Fruit fly (Drosophila melanogaster): ENCODE data around the gene CG4318.

CG4318 gene

dm6 chrX:13143100-13143499 is 11.6 kb downstream of the CG4318 start:
- TF ChIP-seq rn (GFP tag; IDR thresholded peaks at IDR 0.05) (0 out of 2 replicates have a peak, but pooled peaks have one; percentile 30), CG9948 (tag; optimal IDR thresholded peaks at IDR 0.05) (peak; percentile 78), CG14655 (GFP tag; optimal IDR thresholded peaks at IDR 0.05) (peak; percentile 80), D1 (tag; optimal IDR thresholded peaks at IDR 0.05) (peak; percentile 62), Pif1B (GFP tag; optimal IDR thresholded peaks at IDR 0.05) (peak; percentile 79), CG8159 (tag; optimal IDR thresholded peaks at IDR 0.05) (peak; percentile 76), gl (tag; optimal IDR thresholded peaks at IDR 0.05) (peak; percentile 8), CG15710 (tag; optimal IDR thresholded peaks at IDR 0.05) (peak; percentile 74), fd96Ca (GFP tag; IDR thresholded peaks at IDR 0.05) (peak; percentile 79), Ets98B (GFP tag; IDR thresholded peaks at IDR 0.05) (peak; percentile 85), CG4496 (GFP tag; IDR thresholded peaks at IDR 0.05) (peak; percentile 90), CG8301 (tag; optimal IDR thresholded peaks at IDR 0.05) (peak; percentile 78), CG13204 (GFP tag; optimal IDR thresholded peaks at IDR 0.05) (peak; percentile 21), CG32121 (GFP tag; IDR thresholded peaks at IDR 0.05) (peak; percentile 88), CG12605 (GFP tag; IDR thresholded peaks at IDR 0.05) (peak; percentile 85), CG10348 (GFP tag; IDR thresholded peaks at IDR 0.05) (peak; percentile 36; the same call in 1 of the 2 replicates), Snoo (tag; optimal IDR thresholded peaks at IDR 0.05) (peak; percentile 66), EcR (GFP tag; optimal IDR thresholded peaks at IDR 0.05) (no peak), Pif1A (GFP tag; optimal IDR thresholded peaks at IDR 0.05) (peak; percentile 79), CG17806 (tag; optimal IDR thresholded peaks at IDR 0.05) (peak; percentile 80), CG34367 (tag; optimal IDR thresholded peaks at IDR 0.05) (peak; percentile 68)

DNA sequence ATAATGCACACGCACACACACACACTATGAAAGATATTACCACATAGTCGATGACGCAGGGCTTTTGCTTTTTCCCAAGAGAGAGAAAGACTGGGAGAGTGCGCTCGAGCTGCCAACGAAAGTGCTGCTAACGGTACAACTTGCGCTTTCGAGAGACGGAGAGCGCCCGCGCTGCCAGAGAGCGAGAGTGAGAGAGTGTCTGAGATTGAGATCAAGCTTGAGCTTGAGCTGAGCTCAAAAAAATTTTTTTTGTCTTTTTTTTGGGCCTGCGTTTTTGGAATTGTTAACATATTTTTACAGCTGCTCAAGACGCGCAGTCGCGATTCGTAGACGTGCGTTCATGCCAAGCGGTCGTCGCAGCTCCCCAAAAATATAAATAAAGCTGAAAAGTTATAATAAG is 15.8 kb downstream of the CG4318 start, which contains the start of gene CG32645:
TSS of gene CG32645 (plus strand) at position 313 of the 400 bp plus-strand sequence.
- TF ChIP-seq Pif1A (GFP tag; optimal IDR thresholded peaks at IDR 0.05): no peak
- TF ChIP-seq CG14655 (GFP tag; optimal IDR thresholded peaks at IDR 0.05): peak; percentile 52
- no peak for TF ChIP-seq fd96Ca (GFP tag; IDR thresholded peaks at IDR 0.05)
- TF ChIP-seq gl (tag; optimal IDR thresholded peaks at IDR 0.05): no peak
- TF ChIP-seq Ets98B (GFP tag; IDR thresholded peaks at IDR 0.05): peak; percentile 39; the same call in 1 of the 2 replicates
- no peak for TF ChIP-seq D1 (tag; optimal IDR thresholded peaks at IDR 0.05)
- peak; percentile 45; the same call in 1 of the 3 replicates for TF ChIP-seq CG4496 (GFP tag; IDR thresholded peaks at IDR 0.05)
- TF ChIP-seq CG8301 (tag; optimal IDR thresholded peaks at IDR 0.05): peak; percentile 47
- no peak for TF ChIP-seq CG34367 (tag; optimal IDR thresholded peaks at IDR 0.05)
- no peak for TF ChIP-seq CG32121 (GFP tag; IDR thresholded peaks at IDR 0.05)
- no peak for TF ChIP-seq Snoo (tag; optimal IDR thresholded peaks at IDR 0.05)

DNA sequence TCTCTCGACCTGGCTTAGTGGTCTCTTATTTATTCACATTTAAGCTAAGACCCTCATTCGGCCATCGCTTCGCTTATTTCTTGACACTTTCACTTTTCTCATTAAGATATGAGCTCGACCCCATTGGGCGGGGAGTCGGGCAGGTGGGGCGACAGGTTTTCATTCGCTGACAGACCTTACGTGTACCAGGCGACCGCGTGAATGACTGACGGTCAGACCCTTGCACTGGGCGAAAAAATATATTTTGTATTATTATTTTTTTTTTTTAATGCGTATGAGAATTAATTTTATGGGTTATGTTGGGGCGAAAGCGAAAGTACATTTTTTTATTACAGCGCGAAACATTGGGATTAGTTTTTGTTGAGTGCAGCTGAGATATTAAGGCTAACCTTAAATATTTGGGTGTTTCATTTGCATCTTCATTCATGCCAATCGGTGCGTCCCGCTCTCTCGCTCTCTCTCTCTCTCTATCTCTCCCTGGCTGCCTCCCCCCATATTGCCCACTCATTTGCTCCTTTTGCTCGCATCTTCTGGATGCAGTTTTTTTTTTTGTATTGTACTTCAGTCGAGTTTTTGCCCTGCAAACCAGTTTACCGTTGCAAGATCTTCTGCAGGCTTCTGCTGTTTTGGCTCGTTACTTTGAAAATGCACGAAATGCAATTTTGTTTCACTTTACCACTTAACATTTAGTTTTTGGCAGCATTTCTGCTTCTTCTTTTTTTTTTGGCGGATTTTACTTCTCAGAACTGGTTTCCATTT is 17.6 kb downstream of the CG4318 start:
- peak; percentile 69 for TF ChIP-seq Snoo (tag; optimal IDR thresholded peaks at IDR 0.05)
- TF ChIP-seq Pif1B (GFP tag; optimal IDR thresholded peaks at IDR 0.05): peak; percentile 83
- TF ChIP-seq CG14655 (GFP tag; optimal IDR thresholded peaks at IDR 0.05): peak; percentile 44
- peak; percentile 55 for TF ChIP-seq CG8159 (tag; optimal IDR thresholded peaks at IDR 0.05)
- TF ChIP-seq CG34367 (tag; optimal IDR thresholded peaks at IDR 0.05): no peak
- TF ChIP-seq CG15710 (tag; optimal IDR thresholded peaks at IDR 0.05): peak; percentile 48
- no peak for TF ChIP-seq CG12605 (GFP tag; IDR thresholded peaks at IDR 0.05)
- TF ChIP-seq CG4496 (GFP tag; IDR thresholded peaks at IDR 0.05): peak; percentile 68
- peak; percentile 31; the same call in 1 of the 3 replicates for TF ChIP-seq fd96Ca (GFP tag; IDR thresholded peaks at IDR 0.05)
- no peak for TF ChIP-seq CG10348 (GFP tag; IDR thresholded peaks at IDR 0.05)
- TF ChIP-seq CG9948 (tag; optimal IDR thresholded peaks at IDR 0.05): peak; percentile 18
- no peak for TF ChIP-seq CG32121 (GFP tag; IDR thresholded peaks at IDR 0.05)
- TF ChIP-seq CG8301 (tag; optimal IDR thresholded peaks at IDR 0.05): no peak
- peak; percentile 26 for TF ChIP-seq EcR (GFP tag; optimal IDR thresholded peaks at IDR 0.05)
- TF ChIP-seq rn (GFP tag; IDR thresholded peaks at IDR 0.05): 0 out of 2 replicates have a peak, but pooled peaks have one; percentile 28
- peak; percentile 80 for TF ChIP-seq Pif1A (GFP tag; optimal IDR thresholded peaks at IDR 0.05)
- TF ChIP-seq Ets98B (GFP tag; IDR thresholded peaks at IDR 0.05): peak; percentile 25; the same call in 1 of the 2 replicates
- TF ChIP-seq CG13204 (GFP tag; optimal IDR thresholded peaks at IDR 0.05): peak; percentile 49
- no peak for TF ChIP-seq D1 (tag; optimal IDR thresholded peaks at IDR 0.05)
- TF ChIP-seq gl (tag; optimal IDR thresholded peaks at IDR 0.05): peak; percentile 45
- TF ChIP-seq CG17806 (tag; optimal IDR thresholded peaks at IDR 0.05): peak; percentile 15

dm6 chrX:13135702-13136101 is 19.0 kb downstream of the CG4318 start:
- TF ChIP-seq CG10348 (GFP tag; IDR thresholded peaks at IDR 0.05) (no peak), CG8301 (tag; optimal IDR thresholded peaks at IDR 0.05) (peak; percentile 39), Pif1B (GFP tag; optimal IDR thresholded peaks at IDR 0.05) (peak; percentile 41), CG14655 (GFP tag; optimal IDR thresholded peaks at IDR 0.05) (peak; percentile 1), rn (GFP tag; IDR thresholded peaks at IDR 0.05) (no peak), CG15710 (tag; optimal IDR thresholded peaks at IDR 0.05) (no peak), Ets98B (GFP tag; IDR thresholded peaks at IDR 0.05) (peak; percentile 60), fd96Ca (GFP tag; IDR thresholded peaks at IDR 0.05) (peak; percentile 72; the same call in 2 of the 3 replicates), CG9948 (tag; optimal IDR thresholded peaks at IDR 0.05) (no peak), CG34367 (tag; optimal IDR thresholded peaks at IDR 0.05) (no peak), EcR (GFP tag; optimal IDR thresholded peaks at IDR 0.05) (no peak), CG4496 (GFP tag; IDR thresholded peaks at IDR 0.05) (peak; percentile 79; the same call in 2 of the 3 replicates), D1 (tag; optimal IDR thresholded peaks at IDR 0.05) (no peak), Pif1A (GFP tag; optimal IDR thresholded peaks at IDR 0.05) (peak; percentile 54), Snoo (tag; optimal IDR thresholded peaks at IDR 0.05) (peak; percentile 38), CG8159 (tag; optimal IDR thresholded peaks at IDR 0.05) (peak; percentile 13), CG13204 (GFP tag; optimal IDR thresholded peaks at IDR 0.05) (no peak), CG12605 (GFP tag; IDR thresholded peaks at IDR 0.05) (no peak), gl (tag; optimal IDR thresholded peaks at IDR 0.05) (no peak), CG17806 (tag; optimal IDR thresholded peaks at IDR 0.05) (peak; percentile 32), CG32121 (GFP tag; IDR thresholded peaks at IDR 0.05) (peak; percentile 63; the same call in 1 of the 2 replicates)

Data from whole organism, pupa.